Fruit fly (Drosophila melanogaster): ENCODE data around the gene CG13786.

CG13786 gene

dm6 chr2L:7265970-7266369 lies 13.2 kb upstream of the CG13786 start (continued):
- TF ChIP-seq ems (GFP tag; optimal IDR thresholded peaks at IDR 0.05) (no peak), kah (GFP tag; optimal IDR thresholded peaks at IDR 0.05) (no peak), CG13424 (tag; optimal IDR thresholded peaks at IDR 0.05) (peak; percentile 29), CG18476 (GFP tag; optimal IDR thresholded peaks at IDR 0.05) (no peak), yki (optimal IDR thresholded peaks at IDR 0.05) (no peak), prd (optimal IDR thresholded peaks at IDR 0.05) (no peak), prd (GFP tag; IDR thresholded peaks at IDR 0.05) (peak; percentile 62; the same call in 2 of the 3 replicates), Gug (GFP tag; IDR thresholded peaks at IDR 0.05) (no peak), Atf-2 (GFP tag; optimal IDR thresholded peaks at IDR 0.05) (no peak), dmrt11E (tag; optimal IDR thresholded peaks at IDR 0.05) (peak; percentile 23), dmrt99B (tag; optimal IDR thresholded peaks at IDR 0.05) (peak; percentile 62), CG5180 (GFP tag; optimal IDR thresholded peaks at IDR 0.05) (no peak), Oaz (GFP tag; IDR thresholded peaks at IDR 0.05) (no peak), E2f2 (GFP tag; IDR thresholded peaks at IDR 0.05) (no peak), so (GFP tag; IDR thresholded peaks at IDR 0.05) (peak; percentile 60; the same call in 1 of the 3 replicates), lilli (GFP tag; optimal IDR thresholded peaks at IDR 0.05) (peak; percentile 19), lola (GFP tag; optimal IDR thresholded peaks at IDR 0.05) (peak in 1 of 3 experiments; percentile 7), slbo (GFP tag; IDR thresholded peaks at IDR 0.05) (peak; percentile 14; the same call in 1 of the 2 replicates), nerfin-1 (tag; optimal IDR thresholded peaks at IDR 0.05) (peak; percentile 5), chif (GFP tag; optimal IDR thresholded peaks at IDR 0.05) (peak; percentile 17 to 37)

DNA sequence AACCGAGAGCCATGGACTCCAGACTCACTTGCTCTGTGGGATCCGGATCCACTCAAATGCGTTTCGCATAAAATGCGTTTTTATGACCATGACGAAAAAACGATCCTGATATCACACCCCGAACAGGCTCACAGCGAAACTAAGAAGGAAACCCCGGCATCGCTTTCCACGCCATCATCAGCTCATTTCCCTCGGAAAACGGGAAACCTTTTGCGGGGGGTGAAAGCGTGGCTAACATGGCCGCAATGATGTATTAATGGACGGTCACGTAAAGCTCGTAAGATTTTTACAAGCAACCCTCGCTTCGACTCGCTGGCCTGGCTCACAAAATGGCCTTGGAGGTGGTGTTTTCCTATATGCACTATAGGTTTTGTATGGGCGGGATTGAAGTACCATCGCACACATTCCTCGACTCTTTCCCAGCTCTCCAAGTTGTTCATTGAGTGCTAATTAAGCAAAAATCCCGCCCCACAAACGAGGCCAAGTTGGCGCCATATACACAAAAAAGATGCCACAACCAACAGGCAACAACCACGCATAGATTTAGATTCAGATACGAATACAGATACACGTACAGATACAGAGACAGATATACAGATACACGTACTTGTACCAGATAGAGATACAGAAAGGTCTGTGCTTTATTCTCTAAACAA lies 12.2 kb upstream of the CG13786 start:
- TF ChIP-seq ash1 (GFP tag; optimal IDR thresholded peaks at IDR 0.05): no peak
- TF ChIP-seq btn (GFP tag; optimal IDR thresholded peaks at IDR 0.05): no peak
- TF ChIP-seq nerfin-1 (tag; optimal IDR thresholded peaks at IDR 0.05): peak; percentile 78
- peak; percentile 62 for TF ChIP-seq grn (GFP tag; optimal IDR thresholded peaks at IDR 0.05)
- TF ChIP-seq Ets65A (GFP tag): peak; percentile 90
- peak; percentile 72 for TF ChIP-seq CG18476 (GFP tag; optimal IDR thresholded peaks at IDR 0.05)
- no peak for TF ChIP-seq hb (GFP tag; IDR thresholded peaks at IDR 0.05; ENCODE audit: partially characterized antibody)
- TF ChIP-seq CG17612 (GFP tag; IDR thresholded peaks at IDR 0.05): no peak
- 0 out of 2 replicates have a peak, but pooled peaks have one; percentile 27 for TF ChIP-seq CG31224 (GFP tag; IDR thresholded peaks at IDR 0.05)
- peak; percentile 52 for TF ChIP-seq abd-A (tag; optimal IDR thresholded peaks at IDR 0.05)
- TF ChIP-seq sd (tag; optimal IDR thresholded peaks at IDR 0.05): peak; percentile 54
- peak; percentile 35 for TF ChIP-seq cg (GFP tag; optimal IDR thresholded peaks at IDR 0.05)
- no peak for TF ChIP-seq Mrtf (GFP tag; IDR thresholded peaks at IDR 0.05)
- no peak for TF ChIP-seq Hmr (GFP tag; optimal IDR thresholded peaks at IDR 0.05)
- peak; percentile 9 for TF ChIP-seq CG11504 (tag; optimal IDR thresholded peaks at IDR 0.05)
- TF ChIP-seq chn (GFP tag; optimal IDR thresholded peaks at IDR 0.05): no peak
- no peak for TF ChIP-seq Optix (GFP tag; IDR thresholded peaks at IDR 0.05)
- peak; percentile 50 for TF ChIP-seq CG13894 (tag; optimal IDR thresholded peaks at IDR 0.05)
- peak; percentile 22 for TF ChIP-seq pros (GFP tag; optimal IDR thresholded peaks at IDR 0.05)
- no peak for TF ChIP-seq Poxn (GFP tag; IDR thresholded peaks at IDR 0.05)
- peak; percentile 70 for TF ChIP-seq gsb-n (tag; optimal IDR thresholded peaks at IDR 0.05)
- TF ChIP-seq fu2 (GFP tag; optimal IDR thresholded peaks at IDR 0.05): no peak
- TF ChIP-seq Hr51 (GFP tag; optimal IDR thresholded peaks at IDR 0.05): no peak
- peak; percentile 15 for TF ChIP-seq Vsx1 (GFP tag; optimal IDR thresholded peaks at IDR 0.05)
- TF ChIP-seq gem (tag; optimal IDR thresholded peaks at IDR 0.05): no peak
